Fruit fly (Drosophila melanogaster) whole organism, prepupa: ENCODE data around the gene orion.

Experiments
- Blimp-1 ChIP-seq: fragments of 200-800 bp; sonication (Bioruptor generic); optimal IDR thresholded peaks from 3 replicates; lab custom pipeline; 2017; ENCODE audit warnings: missing biosample characterization, missing genetic modification characterization, mild to moderate bottlenecking, moderate library complexity, missing genetic modification reagents
- CG10631 ChIP-seq: fragments of 200-800 bp; sonication (Bioruptor generic); optimal IDR thresholded peaks from 2 replicates; lab custom pipeline; 2016; ENCODE audit warnings: missing biosample characterization, missing genetic modification characterization
- CG10669 ChIP-seq: fragments of 200-800 bp; sonication (Bioruptor generic); optimal IDR thresholded peaks from 3 replicates; lab custom pipeline; 2018; ENCODE audit warnings: missing biosample characterization, mild to moderate bottlenecking, missing genetic modification characterization, moderate library complexity
- CG11294 ChIP-seq: fragments of 200-800 bp; sonication (Bioruptor generic); IDR thresholded peaks from 2 replicates; pipeline ENCODE4 v1.3.6; 2022; ENCODE audit warnings: missing biosample characterization, missing genetic modification characterization
- CG11762 ChIP-seq: fragments of 200-800 bp; sonication (Bioruptor generic); optimal IDR thresholded peaks from 3 replicates; lab custom pipeline; 2016; ENCODE audit warnings: missing biosample characterization, missing genetic modification characterization; ENCODE audit not compliant: insufficient read depth
- CG11902 ChIP-seq: fragments of 200-800 bp; sonication (Bioruptor generic); optimal IDR thresholded peaks from 3 replicates; lab custom pipeline; 2016; ENCODE audit warnings: missing biosample characterization, missing genetic modification characterization
- CG15336 ChIP-seq: fragments of 200-800 bp; sonication (Bioruptor generic); IDR thresholded peaks from 2 replicates; pipeline ENCODE4 v1.3.6; 2022; ENCODE audit warnings: missing biosample characterization, missing genetic modification characterization
- CG16779 ChIP-seq: fragments of 200-800 bp; sonication (Bioruptor generic); optimal IDR thresholded peaks from 3 replicates; lab custom pipeline; 2017; ENCODE audit warnings: missing biosample characterization, mild to moderate bottlenecking, missing genetic modification characterization
- CG3032 ChIP-seq: fragments of 200-800 bp; optimal IDR thresholded peaks from 2 replicates; lab custom pipeline; 2019; ENCODE audit warnings: missing biosample characterization, mild to moderate bottlenecking, missing genetic modification characterization, moderate library complexity
- CG31627 ChIP-seq: fragments of 200-800 bp; sonication (Bioruptor generic); optimal IDR thresholded peaks from 3 replicates; lab custom pipeline; 2016; ENCODE audit warnings: missing biosample characterization, missing genetic modification characterization
- CG32006 ChIP-seq: fragments of 200-800 bp; sonication (Bioruptor generic); optimal IDR thresholded peaks from 3 replicates; lab custom pipeline; 2017; ENCODE audit warnings: missing biosample characterization, mild to moderate bottlenecking, missing genetic modification characterization
- CG4318 ChIP-seq: fragments of 200-800 bp; sonication (Bioruptor generic); optimal IDR thresholded peaks from 3 replicates; lab custom pipeline; 2017; ENCODE audit warnings: missing biosample characterization, mild to moderate bottlenecking, missing genetic modification characterization
- CG6808 ChIP-seq: fragments of 200-800 bp; sonication (Bioruptor generic); optimal IDR thresholded peaks from 3 replicates; lab custom pipeline; 2017; ENCODE audit warnings: missing biosample characterization, missing genetic modification characterization, mild to moderate bottlenecking, moderate library complexity, missing genetic modification reagents
- CG6854 ChIP-seq: fragments of 200-800 bp; sonication (Bioruptor generic); optimal IDR thresholded peaks from 2 replicates; lab custom pipeline; 2017; ENCODE audit warnings: missing biosample characterization, mild to moderate bottlenecking, missing genetic modification characterization
- CG7368 ChIP-seq: fragments of 200-800 bp; sonication (Bioruptor generic); optimal IDR thresholded peaks from 3 replicates; lab custom pipeline; 2016; ENCODE audit warnings: missing biosample characterization, missing genetic modification characterization
- CG8319 ChIP-seq: fragments of 200-800 bp; sonication (Bioruptor generic); optimal IDR thresholded peaks from 3 replicates; lab custom pipeline; 2016; ENCODE audit warnings: missing biosample characterization, missing genetic modification characterization
- CG8632 ChIP-seq: fragments of 200-800 bp; sonication (Bioruptor generic); optimal IDR thresholded peaks from 3 replicates; lab custom pipeline; 2016; ENCODE audit warnings: missing biosample characterization, missing genetic modification characterization
- CG9139 ChIP-seq: fragments of 200-800 bp; sonication (Bioruptor generic); optimal IDR thresholded peaks from 3 replicates; lab custom pipeline; 2017; ENCODE audit warnings: missing biosample characterization, mild to moderate bottlenecking, missing genetic modification characterization
- Eip78C ChIP-seq: fragments of 200-800 bp; sonication (Bioruptor generic); peaks from one replicate; lab custom pipeline; 2016; ENCODE audit warnings: missing biosample characterization, missing genetic modification characterization
- Eip93F ChIP-seq: fragments of 200-800 bp; sonication (Bioruptor generic); optimal IDR thresholded peaks from 2 replicates; lab custom pipeline; 2016; ENCODE audit warnings: missing biosample characterization, mild to moderate bottlenecking, missing genetic modification characterization
- Ets21C ChIP-seq: fragments of 200-800 bp; sonication (Bioruptor generic); optimal IDR thresholded peaks from 3 replicates; lab custom pipeline; 2016; ENCODE audit warnings: missing biosample characterization, missing genetic modification characterization
- Ets96B ChIP-seq: fragments of 200-800 bp; optimal IDR thresholded peaks from 2 replicates; lab custom pipeline; 2019; ENCODE audit warnings: missing biosample characterization, mild to moderate bottlenecking, missing genetic modification characterization, moderate library complexity
- Gug ChIP-seq: fragments of 200-800 bp; sonication (Bioruptor generic); IDR thresholded peaks from 2 replicates; pipeline ENCODE4 v1.3.6; 2022; ENCODE audit warnings: missing biosample characterization, missing genetic modification characterization
- Hr39 ChIP-seq: fragments of 200-800 bp; sonication (Bioruptor generic); optimal IDR thresholded peaks from 2 replicates; lab custom pipeline; 2016; ENCODE audit warnings: missing biosample characterization, missing genetic modification characterization
- Hr4 ChIP-seq: fragments of 200-800 bp; sonication (Bioruptor generic); optimal IDR thresholded peaks from 3 replicates; lab custom pipeline; 2016; ENCODE audit warnings: missing biosample characterization, missing genetic modification characterization
- Lpt ChIP-seq: fragments of 200-800 bp; sonication (Bioruptor generic); optimal IDR thresholded peaks from 3 replicates; lab custom pipeline; 2016; ENCODE audit warnings: missing biosample characterization, missing genetic modification characterization
- Met ChIP-seq: fragments of 200-800 bp; sonication (Bioruptor generic); optimal IDR thresholded peaks from 3 replicates; lab custom pipeline; 2016; ENCODE audit warnings: missing biosample characterization, missing genetic modification characterization
- OdsH ChIP-seq: fragments of 200-800 bp; sonication (Bioruptor generic); optimal IDR thresholded peaks from 3 replicates; lab custom pipeline; 2016; ENCODE audit warnings: missing biosample characterization, missing genetic modification characterization
- Smox ChIP-seq: fragments of 200-800 bp; sonication (Bioruptor generic); optimal IDR thresholded peaks from 3 replicates; lab custom pipeline; 2016; ENCODE audit warnings: missing biosample characterization, missing genetic modification characterization
- Sox15 ChIP-seq: fragments of 200-800 bp; sonication (Bioruptor generic); optimal IDR thresholded peaks from 3 replicates; lab custom pipeline; 2016; ENCODE audit warnings: missing biosample characterization, missing genetic modification characterization
- achi ChIP-seq: fragments of 200-800 bp; sonication (Bioruptor generic); optimal IDR thresholded peaks from 3 replicates; lab custom pipeline; 2016; ENCODE audit warnings: missing biosample characterization, missing genetic modification characterization
- cyc ChIP-seq: fragments of 200-800 bp; sonication (Bioruptor generic); optimal IDR thresholded peaks from 3 replicates; lab custom pipeline; 2016; ENCODE audit warnings: missing biosample characterization, missing genetic modification characterization
- dac ChIP-seq: fragments of 200-800 bp; sonication (Bioruptor generic); optimal IDR thresholded peaks from 2 replicates; lab custom pipeline; 2017; ENCODE audit warnings: missing biosample characterization, mild to moderate bottlenecking, missing genetic modification characterization
- dsx ChIP-seq: fragments of 200-800 bp; optimal IDR thresholded peaks from 3 replicates; lab custom pipeline; 2019; ENCODE audit warnings: missing biosample characterization, mild to moderate bottlenecking, missing genetic modification characterization, moderate library complexity; ENCODE audit not compliant: poor library complexity, severe bottlenecking
- eg ChIP-seq: fragments of 200-800 bp; sonication (Bioruptor generic); IDR thresholded peaks from 3 replicates; pipeline ENCODE4 v1.3.6; 2022; ENCODE audit warnings: missing biosample characterization, missing genetic modification characterization
- esn ChIP-seq: fragments of 200-800 bp; sonication (Bioruptor generic); optimal IDR thresholded peaks from 2 replicates; lab custom pipeline; 2016; ENCODE audit warnings: missing biosample characterization, mild to moderate bottlenecking, missing genetic modification characterization, moderate library complexity
- fd59A ChIP-seq: fragments of 200-800 bp; sonication (Bioruptor generic); optimal IDR thresholded peaks from 2 replicates; lab custom pipeline; 2017; ENCODE audit warnings: missing biosample characterization, mild to moderate bottlenecking, missing genetic modification characterization, missing genetic modification reagents
- fd85E ChIP-seq: fragments of 200-800 bp; sonication (Bioruptor generic); optimal IDR thresholded peaks from 3 replicates; lab custom pipeline; 2016; ENCODE audit warnings: missing biosample characterization, missing genetic modification characterization
- fkh ChIP-seq: fragments of 200-800 bp; sonication (Bioruptor generic); optimal IDR thresholded peaks from 3 replicates; lab custom pipeline; 2017; ENCODE audit warnings: missing biosample characterization, mild to moderate bottlenecking, missing genetic modification characterization, moderate library complexity
- lz ChIP-seq: fragments of 200-800 bp; sonication (Bioruptor generic); optimal IDR thresholded peaks from 3 replicates; lab custom pipeline; 2016; ENCODE audit warnings: missing biosample characterization, missing genetic modification characterization
- net ChIP-seq: fragments of 200-800 bp; sonication (Bioruptor generic); optimal IDR thresholded peaks from 3 replicates; lab custom pipeline; 2016; ENCODE audit warnings: missing biosample characterization, missing genetic modification characterization
- pdm3 ChIP-seq: fragments of 200-800 bp; sonication (Bioruptor generic); optimal IDR thresholded peaks from 3 replicates; lab custom pipeline; 2016; ENCODE audit warnings: missing biosample characterization, missing genetic modification characterization
- salr ChIP-seq, 2 experiments: fragments of 200-800 bp; sonication (Bioruptor generic); optimal IDR thresholded peaks; 3 replicates each; lab custom pipeline; 2016 to 2018; ENCODE audit warnings: missing biosample characterization in 2 of 2, missing genetic modification characterization in 2 of 2, mild to moderate bottlenecking in 1 of 2
- spab ChIP-seq: fragments of 200-800 bp; sonication (Bioruptor generic); optimal IDR thresholded peaks from 2 replicates; lab custom pipeline; 2017; ENCODE audit warnings: missing biosample characterization, mild to moderate bottlenecking, missing genetic modification characterization, missing genetic modification reagents
- ss ChIP-seq, 2 experiments: fragments of 200-800 bp; sonication (Bioruptor generic); optimal IDR thresholded peaks; 2 replicates in 1 of 2; 3 replicates in 1 of 2; lab custom pipeline; 2017 to 2018; ENCODE audit warnings: mild to moderate bottlenecking in 2 of 2, missing biosample characterization in 2 of 2, missing genetic modification characterization in 2 of 2, moderate library complexity in 1 of 2
- svp ChIP-seq: fragments of 200-800 bp; sonication (Bioruptor generic); peaks from one replicate; lab custom pipeline; 2016; ENCODE audit warnings: missing biosample characterization, missing genetic modification characterization
- topi ChIP-seq: fragments of 200-800 bp; sonication (Bioruptor generic); optimal IDR thresholded peaks from 3 replicates; lab custom pipeline; 2016; ENCODE audit warnings: missing biosample characterization, missing genetic modification characterization

Gene orion

DNA sequence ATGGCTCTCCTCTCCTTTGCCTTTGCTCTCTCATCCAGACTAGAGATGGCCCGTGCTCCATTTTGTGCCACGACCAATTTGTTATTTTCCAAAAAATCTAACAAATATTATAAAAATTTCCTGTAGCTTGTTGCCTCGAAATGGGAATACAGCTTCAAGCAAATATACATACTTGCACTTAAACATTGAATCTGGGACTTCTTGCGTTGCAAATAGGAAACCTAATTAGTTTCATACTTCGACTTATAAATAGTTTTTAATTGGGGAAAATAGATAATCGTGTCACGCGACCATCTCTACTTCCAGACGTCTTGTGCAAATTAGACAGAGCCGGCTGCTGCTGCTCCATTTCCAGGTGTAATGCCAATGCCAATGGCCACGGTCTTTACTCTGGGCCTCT is 23.7 kb upstream of the orion start (continued):
- peak; percentile 78 to 80 for TF ChIP-seq salr (GFP tag; optimal IDR thresholded peaks at IDR 0.05; lab: Kevin White, UChicago)
- peak; percentile 75 for TF ChIP-seq CG11762 (GFP tag; lab: Kevin White, UChicago)
- peak; percentile 88 for TF ChIP-seq CG10631 (GFP tag; lab: Kevin White, UChicago)
- TF ChIP-seq Hr4: peak; percentile 80
- TF ChIP-seq fd85E (GFP tag; lab: Kevin White, UChicago): peak; percentile 15
- TF ChIP-seq pdm3: peak; percentile 89
- TF ChIP-seq CG11902: peak; percentile 68
- TF ChIP-seq CG8632 (GFP tag; lab: Kevin White, UChicago): peak; percentile 80
- peak; percentile 98 for TF ChIP-seq Eip78C
- peak; percentile 66 for TF ChIP-seq Lpt (GFP tag; lab: Kevin White, UChicago)
- TF ChIP-seq eg (GFP tag; lab: Robert Waterston, UW): peak; percentile 67
- peak; percentile 82 for TF ChIP-seq Smox (GFP tag; lab: Kevin White, UChicago)
- TF ChIP-seq CG6854 (GFP tag; lab: Kevin White, UChicago): peak; percentile 16
- peak; percentile 28; the same call in 1 of the 2 replicates for TF ChIP-seq CG11294
- TF ChIP-seq CG6808 (GFP tag; lab: Kevin White, UChicago): peak; percentile 87
- TF ChIP-seq CG10669: peak; percentile 85
- TF ChIP-seq spab: peak; percentile 74
- peak; percentile 51; the same call in 1 of the 2 replicates for TF ChIP-seq Gug
- peak; percentile 79 for TF ChIP-seq CG15336 (GFP tag; lab: Robert Waterston, UW)
- TF ChIP-seq CG31627 (GFP tag; lab: Kevin White, UChicago): peak; percentile 81
- TF ChIP-seq fd59A (GFP tag; lab: Kevin White, UChicago): peak; percentile 85
- peak; percentile 77 for TF ChIP-seq dac (GFP tag; lab: Kevin White, UChicago)
- peak; percentile 22 for TF ChIP-seq Blimp-1
- TF ChIP-seq esn (GFP tag; lab: Kevin White, UChicago): peak; percentile 88

DNA sequence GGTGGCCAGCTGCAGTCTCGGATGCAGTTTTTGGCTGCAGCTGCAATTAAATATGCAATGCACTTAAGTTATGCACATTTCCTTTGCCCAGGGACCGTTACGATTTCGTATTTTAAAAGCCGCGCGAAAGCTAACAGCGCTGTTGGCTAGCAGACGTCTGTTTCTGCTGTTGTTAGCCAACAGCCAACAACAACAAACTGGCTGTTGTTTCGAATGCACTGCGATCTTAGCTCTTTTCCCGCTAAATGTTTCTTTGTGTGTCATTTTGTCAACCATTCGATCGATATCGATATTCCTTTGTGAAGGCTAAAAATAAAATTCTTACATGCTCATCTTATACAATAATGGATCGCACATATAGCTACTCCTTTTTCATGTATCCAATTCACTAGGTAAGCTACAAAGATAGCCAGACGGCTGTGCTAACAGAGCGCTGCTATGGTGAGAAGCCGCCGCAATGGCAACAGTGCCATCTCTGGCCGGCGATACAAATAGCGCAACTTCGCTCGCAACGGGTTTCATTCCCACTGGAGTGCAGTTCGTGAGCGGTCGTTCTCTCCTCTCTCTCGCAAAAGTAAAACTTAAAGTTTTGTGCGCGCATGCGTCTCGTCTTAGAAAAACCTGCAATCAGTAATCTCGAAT is 22.6 kb upstream of the orion start:
- no peak for TF ChIP-seq salr (GFP tag; optimal IDR thresholded peaks at IDR 0.05; lab: Kevin White, UChicago)
- no peak for TF ChIP-seq Gug
- no peak for TF ChIP-seq CG7368 (GFP tag; lab: Kevin White, UChicago)
- TF ChIP-seq CG11902: no peak
- no peak for TF ChIP-seq pdm3
- no peak for TF ChIP-seq Ets96B (tag; lab: Kevin White, UChicago)
- TF ChIP-seq svp (GFP tag; lab: Kevin White, UChicago): no peak
- TF ChIP-seq achi (GFP tag; lab: Kevin White, UChicago): peak; percentile 4
- TF ChIP-seq CG10631 (GFP tag; lab: Kevin White, UChicago): no peak
- no peak for TF ChIP-seq CG11762 (GFP tag; lab: Kevin White, UChicago)
- no peak for TF ChIP-seq Eip93F
- no peak for TF ChIP-seq Lpt (GFP tag; lab: Kevin White, UChicago)
- no peak for TF ChIP-seq CG4318 (GFP tag; lab: Kevin White, UChicago)
- peak; percentile 25 for TF ChIP-seq CG6808 (GFP tag; lab: Kevin White, UChicago)
- no peak for TF ChIP-seq Met (GFP tag; lab: Kevin White, UChicago)
- TF ChIP-seq Smox (GFP tag; lab: Kevin White, UChicago): no peak
- no peak for TF ChIP-seq cyc (GFP tag; lab: Kevin White, UChicago)
- peak; percentile 30 for TF ChIP-seq topi (GFP tag; lab: Kevin White, UChicago)
- no peak for TF ChIP-seq Hr39 (GFP tag; lab: Kevin White, UChicago)
- TF ChIP-seq Ets21C: no peak
- no peak for TF ChIP-seq net (GFP tag; lab: Kevin White, UChicago)
- TF ChIP-seq lz (GFP tag; lab: Kevin White, UChicago): no peak
- TF ChIP-seq Sox15: no peak
- no peak for TF ChIP-seq Hr4
- peak in 1 of 2 experiments; percentile 35 for TF ChIP-seq ss (GFP tag; optimal IDR thresholded peaks at IDR 0.05; lab: Kevin White, UChicago)
- no peak for TF ChIP-seq dac (GFP tag; lab: Kevin White, UChicago)
- no peak for TF ChIP-seq CG31627 (GFP tag; lab: Kevin White, UChicago)
- TF ChIP-seq CG16779 (tag; lab: Kevin White, UChicago): peak; percentile 1
- TF ChIP-seq fkh (GFP tag; lab: Kevin White, UChicago): no peak
- TF ChIP-seq fd59A (GFP tag; lab: Kevin White, UChicago): no peak
- TF ChIP-seq CG8319 (GFP tag; lab: Kevin White, UChicago): no peak
- peak; percentile 10 for TF ChIP-seq CG3032 (tag; lab: Kevin White, UChicago)
- TF ChIP-seq CG9139 (GFP tag; lab: Kevin White, UChicago): no peak
- no peak for TF ChIP-seq CG32006 (GFP tag; lab: Kevin White, UChicago)
- peak; percentile 16 for TF ChIP-seq CG6854 (GFP tag; lab: Kevin White, UChicago)
- no peak for TF ChIP-seq OdsH
- no peak for TF ChIP-seq CG8632 (GFP tag; lab: Kevin White, UChicago)
- peak; percentile 23 for TF ChIP-seq dsx
